Worm (Caenorhabditis elegans) whole organism, young adult: ENCODE measurements around the gene Y64G10A.2.

ENCODE experiments used
- B0336.3 ChIP-seq: fragments of 200-800 bp; sonication (Bioruptor generic); IDR thresholded peaks from 2 replicates; pipeline ENCODE4 v1.3.6; 2022; ENCODE audit warnings: missing genetic modification characterization, missing compliant biosample characterization
- F52B5.7 ChIP-seq: sonication (generic microtip); optimal IDR thresholded peaks from 2 replicates; lab custom pipeline; 2016; ENCODE audit warnings: mild to moderate bottlenecking, missing genetic modification characterization, missing compliant biosample characterization
- Y67H2A.10 ChIP-seq: fragments of 200-800 bp; sonication (Bioruptor generic); conservative IDR thresholded peaks from 2 replicates; pipeline ENCODE4 v1.3.6; 2022; ENCODE audit warnings: missing genetic modification reagents, missing genetic modification characterization, missing compliant biosample characterization
- atf-7 ChIP-seq: sonication (generic microtip); optimal IDR thresholded peaks from 2 replicates; lab custom pipeline; 2017; ENCODE audit warnings: mild to moderate bottlenecking, missing genetic modification characterization, missing compliant biosample characterization
- ceh-40 ChIP-seq: fragments of 200-800 bp; sonication (Bioruptor generic); IDR thresholded peaks from 2 replicates; pipeline ENCODE4 v1.3.6; 2022; ENCODE audit warnings: missing genetic modification characterization, missing compliant biosample characterization
- ceh-79 ChIP-seq: sonication (generic microtip); optimal IDR thresholded peaks from 2 replicates; lab custom pipeline; 2017; ENCODE audit warnings: mild to moderate bottlenecking, missing genetic modification characterization, missing compliant biosample characterization
- let-526 ChIP-seq: fragments of 200-800 bp; sonication (Bioruptor generic); IDR thresholded peaks from 2 replicates; pipeline ENCODE4 v1.3.6; 2022; ENCODE audit warnings: missing genetic modification reagents, missing genetic modification characterization, missing compliant biosample characterization
- lin-35 ChIP-seq, 3 experiments: fragments of 150-350 bp in 2 of 3; sonication (generic microtip) in 1 of 3; optimal IDR thresholded peaks; 2 replicates each; lab custom pipeline; 2014 to 2018; ENCODE audit warnings: missing biosample characterization in 3 of 3, missing genetic modification characterization in 3 of 3, missing genetic modification reagents in 3 of 3
- lin-40 ChIP-seq: sonication (generic microtip); optimal IDR thresholded peaks from 2 replicates; lab custom pipeline; 2016; ENCODE audit warnings: missing genetic modification characterization, mild to moderate bottlenecking, missing compliant biosample characterization, missing genotype, missing genetic modification reagents
- mes-4 ChIP-seq: sonication (generic microtip); optimal IDR thresholded peaks from 2 replicates; lab custom pipeline; 2016; ENCODE audit warnings: missing genotype, missing genetic modification characterization, missing compliant biosample characterization
- nhr-90 ChIP-seq: sonication (generic microtip); optimal IDR thresholded peaks from 2 replicates; lab custom pipeline; 2016; ENCODE audit warnings: missing genotype, mild to moderate bottlenecking, missing genetic modification characterization, missing compliant biosample characterization
- rpc-1 ChIP-seq, 2 experiments: fragments of 150-350 bp in 1 of 2; sonication (generic microtip) in 1 of 2; optimal IDR thresholded peaks; 2 replicates each; lab custom pipeline; 2014 to 2018; ENCODE audit warnings: missing biosample characterization in 1 of 2, missing genetic modification characterization in 1 of 2, missing genetic modification reagents in 1 of 2, missing genotype in 1 of 2
- unc-62 ChIP-seq: fragments of 150-350 bp; optimal IDR thresholded peaks from 2 replicates; lab custom pipeline; 2014; ENCODE audit warnings: missing biosample characterization, missing genetic modification reagents, missing genetic modification characterization
- ztf-3 ChIP-seq: fragments of 200-800 bp; sonication (Bioruptor generic); optimal IDR thresholded peaks from 2 replicates; lab custom pipeline; 2018; ENCODE audit warnings: mild to moderate bottlenecking, missing genetic modification characterization, missing compliant biosample characterization

DNA sequence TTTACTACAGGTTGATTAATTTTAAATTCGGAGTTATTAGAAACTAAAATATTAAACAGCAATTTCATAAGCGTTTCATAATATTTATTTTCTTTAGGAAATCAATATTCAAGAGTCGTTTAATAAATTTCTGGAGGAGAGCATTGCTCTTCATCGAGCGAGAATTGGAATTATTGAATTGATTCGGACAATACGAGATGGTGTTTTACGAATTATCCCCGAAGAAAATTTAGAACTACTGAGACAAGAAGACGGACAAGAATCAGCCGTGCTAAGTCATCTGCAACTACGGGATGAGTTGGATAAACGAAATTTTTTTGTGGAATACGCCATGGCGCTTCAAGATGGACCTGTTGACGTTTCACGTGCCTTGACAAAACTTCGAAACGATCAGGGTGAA lies 49.9 kb downstream of the Y64G10A.2 start:
- TF ChIP-seq let-526 (GFP tag; lab: Robert Waterston, UW), result no peak
- TF ChIP-seq nhr-90 (tag; lab: Kevin White, UChicago), result no peak
- TF ChIP-seq ceh-79 (tag; lab: Kevin White, UChicago), result no peak
- no peak for TF ChIP-seq atf-7 (tag; lab: Kevin White, UChicago)
- TF ChIP-seq B0336.3 (GFP tag; lab: Robert Waterston, UW), result no peak
- no peak for TF ChIP-seq lin-35 (GFP tag; optimal IDR thresholded peaks at IDR 0.05; lab: Kevin White, UChicago)
- no peak for TF ChIP-seq rpc-1 (optimal IDR thresholded peaks at IDR 0.05; lab: Kevin White, UChicago)
- TF ChIP-seq rpc-1 (tag; optimal IDR thresholded peaks at IDR 0.05; lab: Kevin White, UChicago), result no peak
- TF ChIP-seq ztf-3, result no peak
- TF ChIP-seq F52B5.7, result no peak
- no peak for TF ChIP-seq unc-62 (GFP tag; lab: Kevin White, UChicago)
- TF ChIP-seq mes-4 (tag; lab: Kevin White, UChicago), result no peak
- no peak for TF ChIP-seq ceh-40 (GFP tag; lab: Robert Waterston, UW)
- TF ChIP-seq Y67H2A.10, result no peak
- no peak for TF ChIP-seq lin-40
